Worm (Caenorhabditis elegans): ENCODE data around the gene K09F6.15.

Gene K09F6.15

ce11 chrII:2300861-2301260 lies 23.5 kb upstream of the K09F6.15 start, which contains the start of gene B0281.5:
B0281.5 (minus strand) TSS chrII:2300961.
- TF ChIP-seq nfya-2 (GFP tag; IDR thresholded peaks at IDR 0.05) (no peak), repo-1 (tag; optimal IDR thresholded peaks at IDR 0.05) (no peak), dpff-1 (tag; optimal IDR thresholded peaks at IDR 0.05) (no peak), Y95B8A.8 (GFP tag; IDR thresholded peaks at IDR 0.05) (no peak), Y56A3A.18 (GFP tag; IDR thresholded peaks at IDR 0.05) (no peak), pbrm-1 (GFP tag; IDR thresholded peaks at IDR 0.05) (no peak), F57C9.4 (tag; optimal IDR thresholded peaks at IDR 0.05) (no peak), lag-1 (GFP tag; IDR thresholded peaks at IDR 0.05) (no peak), let-526 (GFP tag; IDR thresholded peaks at IDR 0.05) (no peak), ztf-22 (GFP tag; optimal IDR thresholded peaks at IDR 0.05) (no peak), F55B11.4 (tag; optimal IDR thresholded peaks at IDR 0.05; ENCODE audit: borderline replicate concordance, insufficient read depth) (no peak), snpc-4 (GFP tag; optimal IDR thresholded peaks at IDR 0.05) (no peak), snpc-4 (tag; optimal IDR thresholded peaks at IDR 0.05) (no peak), B0336.3 (GFP tag; IDR thresholded peaks at IDR 0.05) (no peak), ztf-26 (tag; optimal IDR thresholded peaks at IDR 0.05) (no peak), gei-17 (GFP tag; optimal IDR thresholded peaks at IDR 0.05) (no peak), C17E4.6 (GFP tag; IDR thresholded peaks at IDR 0.05) (no peak), snpc-1.3 (tag; optimal IDR thresholded peaks at IDR 0.05; ENCODE audit: insufficient read depth) (no peak)

ce11 chrII:2298742-2299141 lies 21.4 kb upstream of the K09F6.15 start, which contains the start of gene B0281.4:
B0281.4 (minus strand) TSS chrII:2298842.
- no peak for TF ChIP-seq aptf-3 (GFP tag; IDR thresholded peaks at IDR 0.05)
- TF ChIP-seq gei-17 (GFP tag; optimal IDR thresholded peaks at IDR 0.05): no peak
- no peak for TF ChIP-seq ztf-25 (GFP tag; IDR thresholded peaks at IDR 0.05)

ce11 chrII:2295817-2296315 lies 18.5 kb upstream of the K09F6.15 start, which contains the start of gene fbxc-25:
fbxc-25 (minus strand) TSS chrII:2296265.
- TF ChIP-seq ceh-79 (tag; optimal IDR thresholded peaks at IDR 0.05) (no peak), nhr-120 (GFP tag; IDR thresholded peaks at IDR 0.05) (no peak), ztf-3 (GFP tag; optimal IDR thresholded peaks at IDR 0.05) (no peak), ekl-4 (GFP tag; IDR thresholded peaks at IDR 0.05) (no peak), F57C9.4 (tag; optimal IDR thresholded peaks at IDR 0.05) (no peak), pbrm-1 (GFP tag; IDR thresholded peaks at IDR 0.05) (no peak), bed-2 (GFP tag; IDR thresholded peaks at IDR 0.05) (no peak), hrde-1 (tag; optimal IDR thresholded peaks at IDR 0.05; ENCODE audit: borderline replicate concordance) (no peak), sea-2 (GFP tag; IDR thresholded peaks at IDR 0.05) (no peak), let-607 (tag; optimal IDR thresholded peaks at IDR 0.05) (no peak), ztf-22 (GFP tag; optimal IDR thresholded peaks at IDR 0.05) (no peak)

ce11 chrII:2292549-2292948 lies 15.2 kb upstream of the K09F6.15 start:
- TF ChIP-seq nhr-80 (tag; optimal IDR thresholded peaks at IDR 0.05) (peak; percentile 48), aptf-2 (GFP tag; conservative IDR thresholded peaks at IDR 0.05) (no peak), ztf-3 (GFP tag; optimal IDR thresholded peaks at IDR 0.05) (no peak)

ce11 chrII:2292027-2292426 lies 14.7 kb upstream of the K09F6.15 start, which contains the start of gene K09F6.7:
K09F6.7 (minus strand) TSS chrII:2292127.
- no peak for TF ChIP-seq tbp1 (GFP tag; optimal IDR thresholded peaks at IDR 0.05)
- no peak for TF ChIP-seq hsf-1 (GFP tag; IDR thresholded peaks at IDR 0.05)
- TF ChIP-seq F57A8.1 (GFP tag; optimal IDR thresholded peaks at IDR 0.05): no peak
- TF ChIP-seq mel-28 (tag; optimal IDR thresholded peaks at IDR 0.05; ENCODE audit: borderline replicate concordance): no peak
- TF ChIP-seq ztf-6 (GFP tag; IDR thresholded peaks at IDR 0.05): no peak
- no peak for TF ChIP-seq ama-1 (optimal IDR thresholded peaks at IDR 0.05)
- no peak for TF ChIP-seq ama-1 (GFP tag; optimal IDR thresholded peaks at IDR 0.05)
- TF ChIP-seq attf-5 (GFP tag; optimal IDR thresholded peaks at IDR 0.05): no peak
- TF ChIP-seq ceh-27 (GFP tag; optimal IDR thresholded peaks at IDR 0.05): no peak
- no peak for TF ChIP-seq F10E7.11 (tag; optimal IDR thresholded peaks at IDR 0.05)

All from whole organism, young adult.